Worm (Caenorhabditis elegans) whole organism, L3 larva: ENCODE data around the gene C13C4.7.
A peak's percentile ranks its signal among the peaks of the same experiment; 100 is the strongest.
"Not testable (repeated sequence)": the region's sequence is repeated elsewhere in the genome, so short reads cannot be mapped to it uniquely, and the experiment has no call there.

ENCODE experiments used
- R02D3.7 ChIP-seq: fragments of 150-350 bp; optimal IDR thresholded peaks from 2 replicates; lab custom pipeline; 2014; ENCODE audit warnings: missing biosample characterization, missing genetic modification characterization
- aly-2 ChIP-seq: fragments of 150-350 bp; optimal IDR thresholded peaks from 2 replicates; lab custom pipeline; 2014; ENCODE audit warnings: missing biosample characterization, missing genetic modification characterization
- ama-1 ChIP-seq: fragments of 150-350 bp; optimal IDR thresholded peaks from 2 replicates; lab custom pipeline; 2018
- ceh-82 ChIP-seq: fragments of 150-350 bp; optimal IDR thresholded peaks from 2 replicates; lab custom pipeline; 2014; ENCODE audit warnings: missing biosample characterization, missing genetic modification characterization
- ceh-9 ChIP-seq: sonication (generic microtip); optimal IDR thresholded peaks from 2 replicates; lab custom pipeline; 2018; ENCODE audit warnings: missing biosample characterization, missing genetic modification characterization
- egl-27 ChIP-seq: sonication (generic microtip); optimal IDR thresholded peaks from 4 replicates; lab custom pipeline; 2017; ENCODE audit warnings: missing biosample characterization, missing genetic modification reagents, missing genetic modification characterization
- egl-5 ChIP-seq: fragments of 150-350 bp; optimal IDR thresholded peaks from 2 replicates; lab custom pipeline; 2017; ENCODE audit warnings: missing biosample characterization, missing genetic modification reagents, missing genetic modification characterization, inconsistent platforms
- elt-1 ChIP-seq: fragments of 150-350 bp; optimal IDR thresholded peaks from 2 replicates; lab custom pipeline; 2014; ENCODE audit warnings: missing biosample characterization, missing genetic modification characterization
- elt-2 ChIP-seq: sonication (generic microtip); optimal IDR thresholded peaks from 2 replicates; lab custom pipeline; 2016; ENCODE audit warnings: missing genetic modification reagents, mild to moderate bottlenecking, missing genetic modification characterization, missing compliant biosample characterization
- eor-1 ChIP-seq, 2 experiments: fragments of 150-350 bp; optimal IDR thresholded peaks; 2 replicates each; lab custom pipeline; 2014 to 2018; ENCODE audit warnings: missing biosample characterization in 2 of 2, missing genetic modification characterization in 2 of 2
- fkh-10 ChIP-seq: sonication (generic microtip); optimal IDR thresholded peaks from 2 replicates; lab custom pipeline; 2017; ENCODE audit warnings: missing biosample characterization, missing genetic modification reagents, missing genetic modification characterization
- fos-1 ChIP-seq: fragments of 150-350 bp; optimal IDR thresholded peaks from 2 replicates; lab custom pipeline; 2014; ENCODE audit warnings: missing biosample characterization, missing genetic modification characterization
- hmg-11 ChIP-seq: sonication (generic microtip); optimal IDR thresholded peaks from 2 replicates; lab custom pipeline; 2016; ENCODE audit warnings: missing genetic modification characterization, missing compliant biosample characterization
- mml-1 ChIP-seq: fragments of 150-350 bp; sonication (generic microtip); optimal IDR thresholded peaks from 3 replicates; lab custom pipeline; 2014; ENCODE audit warnings: missing biosample characterization, missing genetic modification characterization
- nfya-1 ChIP-seq: sonication (generic microtip); optimal IDR thresholded peaks from 2 replicates; lab custom pipeline; 2017; ENCODE audit warnings: missing genetic modification characterization, mild to moderate bottlenecking, missing compliant biosample characterization, antibody characterized with exemption, moderate library complexity; ENCODE audit not compliant: insufficient read depth
- nhr-11 ChIP-seq: fragments of 150-350 bp; optimal IDR thresholded peaks from 2 replicates; lab custom pipeline; 2014; ENCODE audit warnings: missing biosample characterization, missing genetic modification characterization
- nhr-23 ChIP-seq: fragments of 150-350 bp; optimal IDR thresholded peaks from 2 replicates; lab custom pipeline; 2014; ENCODE audit warnings: missing biosample characterization, missing genetic modification reagents, missing genetic modification characterization
- nhr-237 ChIP-seq: fragments of 150-350 bp; optimal IDR thresholded peaks from 2 replicates; lab custom pipeline; 2014; ENCODE audit warnings: missing biosample characterization, missing genetic modification characterization
- nhr-28 ChIP-seq: fragments of 150-350 bp; optimal IDR thresholded peaks from 2 replicates; lab custom pipeline; 2014; ENCODE audit warnings: missing biosample characterization, missing genetic modification characterization
- nhr-43 ChIP-seq: sonication (generic microtip); optimal IDR thresholded peaks from 2 replicates; lab custom pipeline; 2016; ENCODE audit warnings: mild to moderate bottlenecking, missing genetic modification characterization, missing compliant biosample characterization; ENCODE audit not compliant: poor library complexity, severe bottlenecking
- nhr-77 ChIP-seq: fragments of 150-350 bp; optimal IDR thresholded peaks from 2 replicates; lab custom pipeline; 2014; ENCODE audit warnings: missing biosample characterization, missing genetic modification characterization
- pha-4 ChIP-seq: fragments of 150-350 bp; optimal IDR thresholded peaks from 2 replicates; lab custom pipeline; 2014; ENCODE audit warnings: missing biosample characterization, missing genetic modification reagents, missing genetic modification characterization
- pqm-1 ChIP-seq: fragments of 150-350 bp; optimal IDR thresholded peaks from 2 replicates; lab custom pipeline; 2017; ENCODE audit warnings: missing biosample characterization, missing genetic modification characterization, inconsistent platforms
- sea-2 ChIP-seq: fragments of 150-350 bp; sonication (generic microtip); optimal IDR thresholded peaks from 4 replicates; lab custom pipeline; 2014; ENCODE audit warnings: missing biosample characterization, missing genetic modification reagents, missing genetic modification characterization
- snpc-4 ChIP-seq: fragments of 150-350 bp; optimal IDR thresholded peaks from 2 replicates; lab custom pipeline; 2014; ENCODE audit warnings: missing biosample characterization, missing genetic modification characterization
- tbx-2 ChIP-seq: sonication (generic microtip); optimal IDR thresholded peaks from 2 replicates; lab custom pipeline; 2016; ENCODE audit warnings: mild to moderate bottlenecking, missing genetic modification characterization, missing compliant biosample characterization
- unc-39 ChIP-seq: sonication (generic microtip); optimal IDR thresholded peaks from 4 replicates; lab custom pipeline; 2017; ENCODE audit warnings: missing biosample characterization, missing genetic modification characterization
- unc-62 ChIP-seq: fragments of 150-350 bp; sonication (generic microtip); optimal IDR thresholded peaks from 4 replicates; lab custom pipeline; 2014; ENCODE audit warnings: missing biosample characterization, missing genetic modification reagents, missing genetic modification characterization
- zag-1 ChIP-seq: fragments of 150-350 bp; optimal IDR thresholded peaks from 2 replicates; lab custom pipeline; 2014; ENCODE audit warnings: missing biosample characterization, missing genetic modification characterization
- ztf-11 ChIP-seq: fragments of 150-350 bp; optimal IDR thresholded peaks from 2 replicates; lab custom pipeline; 2014; ENCODE audit warnings: missing biosample characterization, missing genetic modification characterization
- ztf-4 ChIP-seq: fragments of 150-350 bp; optimal IDR thresholded peaks from 2 replicates; lab custom pipeline; 2014; ENCODE audit warnings: missing biosample characterization, missing genetic modification characterization

C13C4.7 gene

DNA sequence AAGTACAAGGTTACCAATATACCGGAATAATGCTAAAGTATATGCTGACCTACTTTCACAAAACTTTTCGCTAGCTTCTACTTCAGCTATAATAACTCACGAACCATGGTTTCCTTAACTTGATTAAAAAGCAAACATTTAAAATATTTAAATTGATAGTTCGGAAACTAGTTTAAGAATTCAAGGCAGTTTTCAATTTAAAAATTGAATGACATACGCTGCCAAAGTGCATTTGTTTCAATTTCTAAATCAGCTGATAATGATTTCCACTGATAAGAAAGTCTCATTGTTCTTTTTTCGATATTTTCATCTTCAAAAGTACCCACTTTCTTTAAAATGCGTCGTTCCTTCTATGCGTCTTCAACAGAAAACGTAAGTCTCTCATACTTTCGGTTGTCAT, 10.9 kb upstream of the C13C4.7 start, which contains the start of gene enpp-1:
TSS of gene enpp-1 (plus strand) at position 301 of the 400 bp plus-strand sequence.
- not testable (repeated sequence) for TF ChIP-seq nhr-23 (tag; lab: Kevin White, UChicago); tbx-2; ceh-82 (tag; lab: Kevin White, UChicago)

DNA sequence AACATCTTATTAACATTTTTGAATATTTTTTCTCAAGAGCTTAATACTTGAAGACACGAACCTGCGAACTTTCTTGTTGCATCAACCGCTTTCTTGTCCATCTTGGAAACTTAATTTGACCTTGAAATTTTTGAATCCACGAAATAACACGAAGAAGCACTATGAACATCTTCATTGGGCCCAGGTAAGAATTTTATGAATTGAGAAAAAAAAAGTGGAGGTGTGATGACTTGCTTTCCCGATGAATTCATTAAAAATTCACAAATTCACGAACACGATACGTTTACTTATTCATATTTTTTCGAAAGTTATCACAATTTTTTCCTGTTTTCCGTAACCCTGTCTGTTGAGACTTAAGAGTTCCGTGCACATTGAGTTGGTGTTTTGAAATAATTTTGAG, 10.4 kb upstream of the C13C4.7 start, which contains the start of gene C27A7.6:
TSS of gene C27A7.6 (minus strand) at position 101 of the 400 bp plus-strand sequence.
- TF ChIP-seq nhr-77; unc-39 (tag; lab: Kevin White, UChicago); ceh-82 (tag; lab: Kevin White, UChicago): not testable (repeated sequence)

DNA sequence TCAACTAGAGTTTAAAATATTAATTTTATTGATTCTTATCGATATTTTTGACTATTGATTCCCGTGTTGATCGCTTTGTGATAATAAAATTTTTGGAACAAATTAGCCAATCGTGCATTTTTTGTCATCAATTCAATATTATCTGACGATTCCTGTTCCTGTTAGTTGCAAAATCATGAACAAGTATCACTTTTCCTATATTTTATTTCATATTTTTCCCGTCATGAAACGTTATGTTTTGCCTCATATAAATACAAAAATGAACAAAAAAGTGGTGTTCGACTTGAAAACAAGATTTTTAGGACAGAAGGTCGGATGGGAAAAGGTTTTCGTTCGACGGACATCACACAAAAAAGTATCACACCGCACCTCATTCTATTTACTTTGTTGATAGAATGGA, 993 bp upstream of the C13C4.7 start, which contains the start of gene C13C4.6:
TSS of gene C13C4.6 (plus strand) at position 301 of the 400 bp plus-strand sequence.
- TF ChIP-seq ztf-4 (tag; lab: Kevin White, UChicago) (no peak), elt-2 (peak; percentile 10)

DNA sequence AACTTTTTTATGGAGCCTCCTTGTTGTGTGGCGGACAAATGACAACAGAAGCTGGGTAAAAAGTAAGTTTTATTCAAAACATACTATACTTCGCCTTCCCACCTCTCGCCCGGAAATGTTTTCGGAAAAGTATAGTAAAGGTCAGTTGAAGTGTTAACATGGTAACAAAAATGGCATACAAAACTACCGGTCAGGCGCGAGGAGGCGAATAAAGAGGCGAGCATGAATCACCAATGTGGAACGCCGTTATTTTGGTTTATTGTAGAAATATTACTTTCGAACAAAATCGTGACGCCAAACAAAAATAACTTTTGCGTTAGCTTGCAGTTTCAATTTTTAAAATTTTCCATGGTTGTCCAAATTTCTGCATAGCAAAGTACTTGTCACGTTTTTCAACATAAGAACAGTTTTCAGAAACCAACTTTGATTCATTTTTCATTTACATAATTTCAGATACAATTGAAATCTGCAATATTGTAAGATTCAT, 2.7 kb downstream of the C13C4.7 start, which contains the start of gene C13C4.8:
TSS of gene C13C4.8 (plus strand) at position 437 of the 487 bp plus-strand sequence.
- TF ChIP-seq fos-1 (tag; lab: Kevin White, UChicago) (no peak), elt-1 (tag; lab: Kevin White, UChicago) (no peak), pha-4 (tag; lab: Kevin White, UChicago) (no peak), mml-1 (no peak), nfya-1 (tag; lab: Kevin White, UChicago) (no peak), egl-5 (no peak), tbx-2 (no peak)
- TF ChIP-seq, all 47 proteins: peak for 0

DNA sequence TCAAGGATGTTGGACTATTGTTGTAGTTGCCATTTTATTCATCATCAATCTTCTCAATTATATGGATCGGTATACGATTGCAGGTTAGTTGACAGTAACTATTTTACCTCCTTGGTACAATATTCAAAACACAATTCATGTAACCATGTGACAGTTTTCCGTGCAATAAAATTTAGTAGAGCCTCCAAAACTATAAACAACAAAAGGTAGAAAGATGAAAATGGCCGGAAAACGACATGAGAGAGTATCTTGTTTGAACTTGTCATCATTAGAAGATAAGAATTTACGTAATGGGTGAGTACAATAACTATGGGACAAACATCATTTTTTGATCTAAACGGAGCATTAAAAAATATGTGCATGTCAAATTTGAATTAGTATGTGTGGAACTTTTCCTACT, 5.1 kb downstream of the C13C4.7 start:
- TF ChIP-seq aly-2 (tag; lab: Kevin White, UChicago) (no peak), snpc-4 (tag; lab: Kevin White, UChicago) (no peak), elt-2 (peak; percentile 17), pqm-1 (tag; lab: Kevin White, UChicago) (peak; percentile 14)

DNA sequence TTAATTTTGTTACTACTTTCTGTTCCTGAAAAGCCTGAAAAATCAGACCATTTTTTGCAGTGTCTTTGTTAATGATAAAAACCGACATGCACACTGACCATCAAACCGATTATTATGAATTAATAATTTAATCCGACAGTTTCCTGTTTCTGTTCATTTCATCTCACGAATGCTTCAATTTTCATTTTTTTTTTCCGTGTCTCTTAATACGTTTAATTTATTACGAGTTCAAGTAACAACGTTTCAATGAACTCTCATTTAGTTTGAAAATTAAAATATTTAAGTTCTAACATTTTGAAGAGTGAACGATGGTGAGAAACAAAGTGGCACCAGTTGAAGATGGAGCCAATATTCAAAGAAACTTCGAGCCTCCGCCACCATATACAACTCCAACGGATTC, 5.6 kb downstream of the C13C4.7 start, which contains the start of gene spin-1:
TSS of gene spin-1 (plus strand) at position 301 of the 400 bp plus-strand sequence.
- TF ChIP-seq eor-1 (tag; optimal IDR thresholded peaks at IDR 0.05; lab: Kevin White, UChicago) = no peak
- no peak for TF ChIP-seq egl-5
- TF ChIP-seq elt-2 = no peak
- TF ChIP-seq fkh-10 = no peak
- TF ChIP-seq nhr-23 (tag; lab: Kevin White, UChicago) = no peak
- no peak for TF ChIP-seq hmg-11 (tag; lab: Kevin White, UChicago)
- no peak for TF ChIP-seq ztf-11 (tag; lab: Kevin White, UChicago)
- TF ChIP-seq nhr-43 (tag; lab: Kevin White, UChicago) = no peak
- TF ChIP-seq nhr-11 = no peak
- no peak for TF ChIP-seq nhr-28 (tag; lab: Kevin White, UChicago)
- no peak for TF ChIP-seq mml-1
- no peak for TF ChIP-seq ama-1 (lab: Kevin White, UChicago)
- TF ChIP-seq egl-27 (tag; lab: Kevin White, UChicago) = no peak
- TF ChIP-seq sea-2 = no peak
- TF ChIP-seq zag-1 (tag; lab: Kevin White, UChicago) = no peak
- TF ChIP-seq unc-62 (GFP tag; lab: Kevin White, UChicago) = no peak

DNA sequence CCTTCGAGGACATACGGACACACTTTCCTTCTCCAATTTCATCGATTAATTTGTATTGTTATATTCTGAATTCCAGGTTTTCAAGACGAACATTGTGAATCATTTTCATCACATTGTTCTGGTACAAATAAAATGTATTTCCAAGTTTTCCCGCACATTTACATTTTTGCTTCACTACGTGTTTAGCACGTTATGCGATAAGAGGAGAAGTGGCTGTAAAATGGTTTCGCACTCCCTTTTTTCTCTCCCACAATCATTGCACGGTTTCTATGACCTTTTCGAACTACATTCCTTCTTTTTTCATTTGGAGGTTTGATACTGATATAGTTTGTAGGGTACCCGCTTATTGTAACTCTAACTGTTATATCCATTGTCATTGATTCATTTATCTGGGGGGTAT, 6.6 kb downstream of the C13C4.7 start:
- no peak for TF ChIP-seq ceh-9
- TF ChIP-seq nfya-1 (tag; lab: Kevin White, UChicago) = no peak
- no peak for TF ChIP-seq ztf-11 (tag; lab: Kevin White, UChicago)
- peak; percentile 57 for TF ChIP-seq elt-2
- TF ChIP-seq unc-39 (tag; lab: Kevin White, UChicago) = no peak
- no peak for TF ChIP-seq nhr-237
- TF ChIP-seq pqm-1 (tag; lab: Kevin White, UChicago) = peak; percentile 45
- TF ChIP-seq R02D3.7 = no peak
